Fruit fly (Drosophila melanogaster) whole organism, adult: Measurements from ENCODE around the gene CG14053.

Experiments
- CG11617 ChIP-seq: fragments of 200-800 bp; sonication (Bioruptor generic); optimal IDR thresholded peaks from 2 replicates; lab custom pipeline; 2017; ENCODE audit warnings: mild to moderate bottlenecking, missing biosample characterization, missing genetic modification reagents, missing genetic modification characterization
- CG12768 ChIP-seq: fragments of 200-800 bp; sonication (Bioruptor generic); optimal IDR thresholded peaks from 2 replicates; lab custom pipeline; 2017; ENCODE audit warnings: missing biosample characterization, missing genetic modification characterization, mild to moderate bottlenecking, moderate library complexity, missing genetic modification reagents
- CG14711 ChIP-seq: fragments of 200-800 bp; sonication (Bioruptor generic); optimal IDR thresholded peaks from 2 replicates; lab custom pipeline; 2018; ENCODE audit warnings: missing biosample characterization, mild to moderate bottlenecking, missing genetic modification characterization, moderate library complexity
- CG1620 ChIP-seq: fragments of 200-800 bp; sonication (Bioruptor generic); optimal IDR thresholded peaks from 2 replicates; lab custom pipeline; 2016; ENCODE audit warnings: missing biosample characterization, missing genetic modification characterization
- CG33017 ChIP-seq: fragments of 200-800 bp; sonication (Bioruptor generic); optimal IDR thresholded peaks from 2 replicates; lab custom pipeline; 2018; ENCODE audit warnings: missing biosample characterization, mild to moderate bottlenecking, missing genetic modification characterization, moderate library complexity
- CG5204 ChIP-seq: fragments of 200-800 bp; sonication (Bioruptor generic); optimal IDR thresholded peaks from 2 replicates; lab custom pipeline; 2016; ENCODE audit warnings: missing biosample characterization, missing genetic modification characterization
- CG7045 ChIP-seq: fragments of 200-800 bp; sonication (Bioruptor generic); optimal IDR thresholded peaks from 2 replicates; lab custom pipeline; 2017; ENCODE audit warnings: missing biosample characterization, mild to moderate bottlenecking, missing genetic modification characterization
- CG7101 ChIP-seq: fragments of 200-800 bp; sonication (Bioruptor generic); optimal IDR thresholded peaks from 2 replicates; lab custom pipeline; 2018; ENCODE audit warnings: missing biosample characterization, mild to moderate bottlenecking, missing genetic modification characterization, moderate library complexity
- Clk ChIP-seq: fragments of 200-800 bp; sonication (Bioruptor generic); optimal IDR thresholded peaks from 2 replicates; lab custom pipeline; 2017; ENCODE audit warnings: missing biosample characterization, missing genetic modification characterization
- Crg-1 ChIP-seq: fragments of 200-800 bp; sonication (Bioruptor generic); optimal IDR thresholded peaks from 2 replicates; lab custom pipeline; 2016; ENCODE audit warnings: missing biosample characterization, missing genetic modification characterization
- Hr96 ChIP-seq: fragments of 200-800 bp; sonication (Bioruptor generic); optimal IDR thresholded peaks from 2 replicates; lab custom pipeline; 2016; ENCODE audit warnings: missing biosample characterization, missing genetic modification characterization
- Mnt ChIP-seq: fragments of 200-800 bp; sonication (Bioruptor generic); optimal IDR thresholded peaks from 2 replicates; lab custom pipeline; 2016; ENCODE audit warnings: missing biosample characterization, mild to moderate bottlenecking, missing genetic modification characterization
- bab1 ChIP-seq: fragments of 200-800 bp; sonication (Bioruptor generic); optimal IDR thresholded peaks from 3 replicates; lab custom pipeline; 2019; ENCODE audit warnings: missing biosample characterization, mild to moderate bottlenecking, missing genetic modification characterization, moderate library complexity
- cic ChIP-seq: fragments of 200-800 bp; sonication (Bioruptor generic); optimal IDR thresholded peaks from 2 replicates; lab custom pipeline; 2017; ENCODE audit warnings: missing biosample characterization, mild to moderate bottlenecking, missing genetic modification characterization, moderate library complexity
- cnc ChIP-seq, 2 experiments: fragments of >200 bp; optimal IDR thresholded peaks; 2 replicates each; lab custom pipeline; 2017
- kay ChIP-seq: fragments of 200-800 bp; sonication (Bioruptor generic); peaks from one replicate; lab custom pipeline; 2016; ENCODE audit warnings: missing biosample characterization, missing genetic modification characterization, borderline replicate concordance
- ovo ChIP-seq: fragments of 200-800 bp; sonication (Bioruptor generic); optimal IDR thresholded peaks from 2 replicates; lab custom pipeline; 2016; ENCODE audit warnings: missing biosample characterization, missing genetic modification characterization
- pad ChIP-seq: fragments of 200-800 bp; sonication (Bioruptor generic); optimal IDR thresholded peaks from 3 replicates; lab custom pipeline; 2017; ENCODE audit warnings: missing biosample characterization, missing genetic modification characterization, mild to moderate bottlenecking, moderate library complexity, missing genetic modification reagents
- tj ChIP-seq: fragments of 200-800 bp; sonication (Bioruptor generic); optimal IDR thresholded peaks from 3 replicates; lab custom pipeline; 2017; ENCODE audit warnings: missing biosample characterization, mild to moderate bottlenecking, missing genetic modification characterization, moderate library complexity
- toe ChIP-seq: fragments of 200-800 bp; sonication (Bioruptor generic); optimal IDR thresholded peaks from 2 replicates; lab custom pipeline; 2016; ENCODE audit warnings: missing biosample characterization, missing genetic modification characterization

The CG14053 gene

dm6 chrX:2145690-2146470, 47.8 kb downstream of the CG14053 start:
- TF ChIP-seq Hr96 (no peak), CG7101 (peak; percentile 69), CG33017 (tag; lab: Kevin White, UChicago) (no peak), tj (GFP tag; lab: Kevin White, UChicago) (peak; percentile 38), CG5204 (GFP tag; lab: Kevin White, UChicago) (peak; percentile 61), CG12768 (GFP tag; lab: Kevin White, UChicago) (peak; percentile 5), Clk (GFP tag; lab: Kevin White, UChicago) (no peak), CG11617 (peak; percentile 78), kay (GFP tag; lab: Kevin White, UChicago) (peak; percentile 80), CG1620 (peak; percentile 77), ovo (peak; percentile 32), cic (no peak), bab1 (GFP tag; lab: Kevin White, UChicago) (peak; percentile 79), toe (GFP tag; lab: Kevin White, UChicago) (peak; percentile 39), Crg-1 (GFP tag; lab: Kevin White, UChicago) (peak; percentile 68), cnc (optimal IDR thresholded peaks at IDR 0.05; lab: Kevin White, UChicago) (no peak), CG14711 (tag; lab: Kevin White, UChicago) (no peak), pad (peak; percentile 94), CG7045 (GFP tag; lab: Kevin White, UChicago) (peak; percentile 1), Mnt (peak; percentile 59)

- TF ChIP-seq CG14711 (tag; lab: Kevin White, UChicago) = peak; percentile 49
- peak; percentile 16 for TF ChIP-seq cic
- TF ChIP-seq CG1620 = no peak
- TF ChIP-seq bab1 (GFP tag; lab: Kevin White, UChicago) = peak; percentile 79
- peak; percentile 75 for TF ChIP-seq CG12768 (GFP tag; lab: Kevin White, UChicago)
- TF ChIP-seq pad = no peak
- peak; percentile 24 for TF ChIP-seq ovo
- peak; percentile 19 for TF ChIP-seq Hr96
- TF ChIP-seq Clk (GFP tag; lab: Kevin White, UChicago) = no peak
- TF ChIP-seq kay (GFP tag; lab: Kevin White, UChicago) = peak; percentile 21
- peak; percentile 4 for TF ChIP-seq Crg-1 (GFP tag; lab: Kevin White, UChicago)
Measured at dm6 chrX:2145114-2145513, 48.6 kb downstream of the CG14053 start, which contains the start of gene Pgd. TSS of gene Pgd (plus strand) at chrX:2145136.

DNA sequence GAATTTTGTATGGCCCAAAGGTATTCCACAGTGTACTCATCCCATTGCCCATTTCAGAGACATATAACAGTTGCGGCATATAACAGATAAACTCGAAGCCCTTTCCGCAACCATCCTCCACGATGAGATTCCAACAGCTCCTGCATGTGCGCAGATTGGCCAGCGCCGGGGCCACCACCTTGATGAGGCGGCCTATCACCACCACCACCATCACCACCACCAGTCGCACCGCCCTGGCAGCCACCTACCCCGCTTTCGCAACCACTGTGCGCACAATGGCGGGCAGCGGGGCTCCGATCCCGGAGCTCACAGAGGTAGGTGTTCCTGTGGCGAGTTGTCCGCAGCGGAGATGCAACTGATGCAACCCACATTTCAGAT, 50.8 kb downstream of the CG14053 start:
- TF ChIP-seq bab1 (GFP tag; lab: Kevin White, UChicago) (no peak), CG1620 (no peak), pad (no peak), CG5204 (GFP tag; lab: Kevin White, UChicago) (no peak), Hr96 (no peak), toe (GFP tag; lab: Kevin White, UChicago) (no peak), CG33017 (tag; lab: Kevin White, UChicago) (no peak), Clk (GFP tag; lab: Kevin White, UChicago) (no peak), CG14711 (tag; lab: Kevin White, UChicago) (no peak), cnc (optimal IDR thresholded peaks at IDR 0.05; lab: Kevin White, UChicago) (no peak), tj (GFP tag; lab: Kevin White, UChicago) (no peak), ovo (no peak), CG7101 (no peak), CG11617 (no peak), cic (no peak), Mnt (no peak), CG7045 (GFP tag; lab: Kevin White, UChicago) (no peak), CG12768 (GFP tag; lab: Kevin White, UChicago) (no peak), Crg-1 (GFP tag; lab: Kevin White, UChicago) (no peak)

DNA sequence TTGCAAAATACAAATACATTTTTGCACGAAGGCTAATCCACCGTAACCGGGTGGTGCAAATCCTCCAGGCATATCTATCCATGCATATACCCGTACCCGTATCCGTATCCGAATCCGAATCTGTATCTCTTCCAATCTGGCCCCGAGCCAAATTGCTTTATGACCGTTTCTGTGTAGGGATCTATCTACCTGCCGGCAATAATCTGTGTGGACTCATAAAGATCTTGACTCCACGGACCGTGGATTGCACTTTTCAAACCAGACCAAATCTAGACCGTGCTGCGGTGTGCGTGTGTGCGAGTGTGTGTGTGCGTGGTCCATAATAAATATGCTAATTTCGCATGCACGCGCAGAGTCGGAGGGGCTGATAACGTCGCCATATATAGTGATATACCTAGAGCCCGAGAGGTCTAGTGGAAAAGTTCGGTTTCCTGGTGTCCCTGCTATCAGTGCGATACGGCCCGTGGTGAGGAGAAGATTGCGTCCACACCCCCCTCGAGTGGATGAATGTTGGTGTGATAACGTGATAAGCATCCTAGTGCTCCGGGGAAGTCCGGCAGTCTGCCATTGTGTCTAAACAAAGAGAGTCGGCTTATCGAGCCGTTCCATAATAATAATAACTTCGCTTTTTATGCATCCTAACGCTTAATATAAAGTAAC, 51.3 kb downstream of the CG14053 start:
- TF ChIP-seq CG1620 = no peak
- peak; percentile 73 for TF ChIP-seq Mnt

DNA sequence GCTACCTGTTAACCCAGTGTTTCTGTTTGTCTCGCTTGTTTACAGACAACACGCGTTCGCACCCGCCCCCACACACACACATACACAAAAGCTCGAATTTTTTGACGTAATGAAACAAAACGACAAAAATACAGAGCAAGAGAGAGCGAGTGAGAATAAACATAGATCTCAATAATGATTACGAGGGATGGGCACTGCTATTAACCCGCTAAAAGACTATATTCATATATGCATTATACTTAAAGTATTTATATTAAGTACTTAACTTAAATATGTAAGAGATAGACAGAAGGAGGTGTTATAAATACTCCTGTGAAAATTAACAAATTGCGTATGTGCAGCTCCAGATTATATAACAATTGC, 51.9 kb downstream of the CG14053 start:
- TF ChIP-seq CG14711 (tag; lab: Kevin White, UChicago) = peak; percentile 62
- peak; percentile 31 for TF ChIP-seq CG33017 (tag; lab: Kevin White, UChicago)
- peak; percentile 11 for TF ChIP-seq CG5204 (GFP tag; lab: Kevin White, UChicago)
- TF ChIP-seq CG11617 = peak; percentile 63
- peak; percentile 41 for TF ChIP-seq kay (GFP tag; lab: Kevin White, UChicago)
- no peak for TF ChIP-seq Clk (GFP tag; lab: Kevin White, UChicago)
- TF ChIP-seq bab1 (GFP tag; lab: Kevin White, UChicago) = no peak
- no peak for TF ChIP-seq ovo
- TF ChIP-seq pad = no peak
- peak; percentile 63 for TF ChIP-seq CG1620
- peak; percentile 90 for TF ChIP-seq Mnt
- TF ChIP-seq Hr96 = peak; percentile 14
- TF ChIP-seq Crg-1 (GFP tag; lab: Kevin White, UChicago) = peak; percentile 49
- TF ChIP-seq cic = peak; percentile 25
- TF ChIP-seq toe (GFP tag; lab: Kevin White, UChicago) = peak; percentile 10
- TF ChIP-seq CG7045 (GFP tag; lab: Kevin White, UChicago) = peak; percentile 15
- peak; percentile 22 for TF ChIP-seq tj (GFP tag; lab: Kevin White, UChicago)
- peak; percentile 35 for TF ChIP-seq CG12768 (GFP tag; lab: Kevin White, UChicago)
- TF ChIP-seq cnc (optimal IDR thresholded peaks at IDR 0.05; lab: Kevin White, UChicago) = no peak
- peak; percentile 80 for TF ChIP-seq CG7101
